Worm (Caenorhabditis elegans) whole organism, early embryonic: ENCODE data around the gene R09A8.5.

Experiments
- B0310.2 ChIP-seq: sonication (generic microtip); optimal IDR thresholded peaks from 2 replicates; lab custom pipeline; 2016; ENCODE audit warnings: mild to moderate bottlenecking, missing genetic modification characterization, missing compliant biosample characterization
- F13C5.2 ChIP-seq: sonication (generic microtip); optimal IDR thresholded peaks from 2 replicates; lab custom pipeline; 2017; ENCODE audit warnings: mild to moderate bottlenecking, missing genetic modification characterization, inconsistent platforms, missing compliant biosample characterization
- aly-1 ChIP-seq: sonication (generic microtip); optimal IDR thresholded peaks from 2 replicates; lab custom pipeline; 2016; ENCODE audit warnings: missing genetic modification characterization, missing compliant biosample characterization
- ama-1 ChIP-seq: fragments of 150-350 bp; optimal IDR thresholded peaks from 2 replicates; lab custom pipeline; 2014
- ceh-13 ChIP-seq: fragments of 200-800 bp; sonication (Bioruptor generic); optimal IDR thresholded peaks from 2 replicates; lab custom pipeline; 2018; ENCODE audit warnings: mild to moderate bottlenecking, missing genetic modification characterization, missing compliant biosample characterization
- ceh-36 ChIP-seq: sonication (generic microtip); optimal IDR thresholded peaks from 2 replicates; lab custom pipeline; 2016; ENCODE audit warnings: missing genetic modification characterization, inconsistent platforms, missing compliant biosample characterization
- ets-7 ChIP-seq: sonication (generic microtip); optimal IDR thresholded peaks from 2 replicates; lab custom pipeline; 2016; ENCODE audit warnings: missing genotype, missing genetic modification characterization, missing compliant biosample characterization
- flt-1 ChIP-seq: fragments of 200-800 bp; sonication (Bioruptor generic); IDR thresholded peaks from 2 replicates; pipeline ENCODE4 v1.3.6; 2022; ENCODE audit warnings: missing genetic modification characterization, missing compliant biosample characterization
- hmbx-1 ChIP-seq: sonication (generic microtip); optimal IDR thresholded peaks from 2 replicates; lab custom pipeline; 2016; ENCODE audit warnings: mild to moderate bottlenecking, missing genetic modification characterization, missing compliant biosample characterization
- hmg-4 ChIP-seq: fragments of 200-800 bp; sonication (Bioruptor generic); optimal IDR thresholded peaks from 2 replicates; lab custom pipeline; 2018; ENCODE audit warnings: mild to moderate bottlenecking, missing genetic modification characterization, missing compliant biosample characterization
- hnd-1 ChIP-seq: sonication (generic microtip); optimal IDR thresholded peaks from 2 replicates; lab custom pipeline; 2016; ENCODE audit warnings: missing genetic modification characterization, missing compliant biosample characterization
- pes-1 ChIP-seq: fragments of 200-800 bp; sonication (Bioruptor generic); IDR thresholded peaks from 2 replicates; pipeline ENCODE4 v1.3.6; 2022; ENCODE audit warnings: missing genetic modification reagents, missing genetic modification characterization, missing compliant biosample characterization
- scrt-1 ChIP-seq: fragments of 200-800 bp; sonication (Bioruptor generic); IDR thresholded peaks from 2 replicates; pipeline ENCODE4 v1.3.6; 2022; ENCODE audit warnings: missing genetic modification characterization, missing compliant biosample characterization
- sea-1 ChIP-seq: fragments of 200-800 bp; sonication (Bioruptor generic); conservative IDR thresholded peaks from 2 replicates; pipeline ENCODE4 v1.3.6; 2022; ENCODE audit warnings: missing genetic modification characterization, missing compliant biosample characterization
- tbx-11 ChIP-seq: fragments of 200-800 bp; sonication (Bioruptor generic); IDR thresholded peaks from 2 replicates; pipeline ENCODE4 v1.3.6; 2022; ENCODE audit warnings: missing genetic modification characterization, missing compliant biosample characterization
- tbx-37 ChIP-seq: fragments of 200-800 bp; sonication (Bioruptor generic); conservative IDR thresholded peaks from 2 replicates; pipeline ENCODE4 v1.3.6; 2022; ENCODE audit warnings: missing genetic modification reagents, missing genetic modification characterization, missing compliant biosample characterization
- tra-4 ChIP-seq: sonication (generic microtip); optimal IDR thresholded peaks from 2 replicates; lab custom pipeline; 2017; ENCODE audit warnings: missing genetic modification characterization, missing compliant biosample characterization

The R09A8.5 gene

DNA sequence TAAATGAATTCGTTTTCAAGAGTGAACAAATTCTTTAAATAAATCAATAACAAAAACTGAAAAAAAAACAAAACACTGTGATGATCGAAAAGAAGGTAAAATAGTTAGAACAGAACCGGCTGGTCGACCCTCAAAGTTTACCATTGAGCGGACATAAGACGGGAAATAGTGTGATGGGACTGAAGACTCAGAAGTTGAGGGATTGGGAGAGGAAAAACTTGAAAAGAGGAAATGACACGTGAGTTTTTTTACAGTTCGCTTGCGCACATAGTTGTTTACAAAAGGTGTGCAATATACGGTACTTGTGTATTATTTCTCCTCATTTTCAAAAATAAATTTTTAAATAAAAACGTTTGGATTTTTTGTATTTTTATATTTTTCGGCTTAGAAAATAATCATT, 2.6 kb upstream of the R09A8.5 start:
- TF ChIP-seq sea-1 (no peak), F13C5.2 (tag; lab: Kevin White, UChicago) (no peak), scrt-1 (GFP tag; lab: Robert Waterston, UW) (no peak), ama-1 (no peak), tbx-11 (GFP tag; lab: Robert Waterston, UW) (no peak), hmbx-1 (tag; lab: Kevin White, UChicago) (no peak), hnd-1 (tag; lab: Kevin White, UChicago) (no peak), ceh-13 (GFP tag; lab: Kevin White, UChicago) (no peak), flt-1 (GFP tag; lab: Robert Waterston, UW) (no peak), ets-7 (no peak), hmg-4 (GFP tag; lab: Kevin White, UChicago) (no peak), ceh-36 (tag; lab: Kevin White, UChicago) (no peak), pes-1 (GFP tag; lab: Robert Waterston, UW) (no peak), aly-1 (tag; lab: Kevin White, UChicago) (no peak), tbx-37 (no peak), tra-4 (no peak)

DNA sequence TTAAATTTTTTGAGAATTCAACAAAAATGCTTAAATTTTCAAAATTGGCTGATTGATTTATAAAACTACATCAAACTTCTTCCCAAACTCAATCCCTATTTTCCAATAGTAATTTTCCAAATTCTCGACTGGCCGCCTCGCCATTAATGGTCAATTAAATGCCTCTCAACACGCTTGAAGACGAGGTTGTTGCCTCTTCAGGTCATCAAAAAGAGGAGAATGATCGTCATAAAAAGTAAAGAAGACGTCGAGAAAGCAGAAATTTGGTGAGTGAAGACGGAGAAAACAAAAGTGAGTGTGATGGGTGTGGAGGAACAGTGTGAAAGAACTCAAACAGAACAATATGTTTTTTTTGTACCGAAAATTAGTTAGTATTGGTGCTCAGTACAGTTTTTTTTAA, 602 bp upstream of the R09A8.5 start:
- no peak for TF ChIP-seq F13C5.2 (tag; lab: Kevin White, UChicago)
- TF ChIP-seq tbx-37: no peak
- TF ChIP-seq scrt-1 (GFP tag; lab: Robert Waterston, UW): no peak
- no peak for TF ChIP-seq aly-1 (tag; lab: Kevin White, UChicago)

DNA sequence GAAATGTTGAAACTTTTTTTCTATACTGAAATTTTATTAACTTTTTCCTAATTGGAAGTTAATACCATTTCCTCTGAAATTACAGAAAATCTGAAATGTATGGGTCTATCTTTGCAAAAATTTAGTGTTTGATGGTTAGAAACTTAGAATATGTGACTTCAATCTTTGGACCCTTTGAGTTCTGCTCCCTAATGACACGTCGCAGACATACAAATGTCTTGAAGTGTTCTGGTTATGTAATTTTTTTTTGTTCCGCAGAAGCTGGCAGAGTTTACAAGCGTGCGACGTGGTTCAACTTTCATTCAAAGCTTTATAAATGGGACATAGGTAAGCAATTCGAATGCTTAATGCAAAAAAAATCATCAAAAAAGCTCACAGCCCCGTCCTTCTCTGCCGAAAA, 2.4 kb downstream of the R09A8.5 start:
- TF ChIP-seq tbx-37: no peak
- TF ChIP-seq tbx-11 (GFP tag; lab: Robert Waterston, UW): no peak
- TF ChIP-seq scrt-1 (GFP tag; lab: Robert Waterston, UW): no peak
- TF ChIP-seq tra-4: no peak

DNA sequence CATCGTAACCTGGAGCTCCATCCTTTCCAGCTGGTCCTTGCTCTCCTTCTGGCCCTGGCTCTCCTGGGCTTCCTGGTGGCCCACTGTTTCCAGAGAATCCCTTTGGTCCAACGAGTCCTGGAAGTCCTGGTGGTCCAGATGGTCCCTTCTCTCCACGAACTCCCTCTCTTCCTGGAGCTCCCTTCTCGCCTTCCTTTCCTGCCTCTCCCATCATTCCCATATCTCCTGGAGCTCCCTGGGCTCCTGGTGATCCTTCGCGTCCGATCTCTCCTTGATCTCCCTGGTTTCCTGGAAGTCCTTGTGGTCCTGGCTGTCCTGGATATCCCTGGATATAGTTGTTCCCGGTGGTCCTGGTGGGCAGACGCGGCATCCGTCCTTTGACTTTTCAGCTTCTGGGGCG, 4.1 kb downstream of the R09A8.5 start:
- TF ChIP-seq B0310.2 (no peak), pes-1 (GFP tag; lab: Robert Waterston, UW) (no peak), flt-1 (GFP tag; lab: Robert Waterston, UW) (no peak), tbx-37 (no peak), ets-7 (no peak), hmbx-1 (tag; lab: Kevin White, UChicago) (no peak), ceh-36 (tag; lab: Kevin White, UChicago) (no peak), F13C5.2 (tag; lab: Kevin White, UChicago) (no peak)

DNA sequence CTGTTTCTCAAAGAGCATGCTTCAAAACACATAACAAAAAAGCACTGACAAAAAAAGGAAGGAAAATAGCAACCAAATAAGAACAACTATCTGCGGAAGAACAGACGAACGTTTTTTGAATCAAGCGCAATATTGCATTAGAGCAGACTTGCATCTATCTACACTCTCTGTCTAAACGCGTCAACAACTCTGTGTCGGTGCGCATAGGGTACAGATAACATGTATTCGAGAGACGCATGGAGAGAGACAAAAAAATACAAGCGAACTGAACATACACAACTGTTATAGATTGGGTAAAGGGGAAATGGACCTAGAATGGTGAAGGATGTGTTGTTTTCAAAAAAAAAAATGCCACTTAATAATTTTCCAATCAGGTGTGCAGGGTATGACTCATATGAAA, 5.3 kb downstream of the R09A8.5 start:
- TF ChIP-seq ceh-13 (GFP tag; lab: Kevin White, UChicago) (no peak), hmg-4 (GFP tag; lab: Kevin White, UChicago) (no peak), hnd-1 (tag; lab: Kevin White, UChicago) (no peak)

DNA sequence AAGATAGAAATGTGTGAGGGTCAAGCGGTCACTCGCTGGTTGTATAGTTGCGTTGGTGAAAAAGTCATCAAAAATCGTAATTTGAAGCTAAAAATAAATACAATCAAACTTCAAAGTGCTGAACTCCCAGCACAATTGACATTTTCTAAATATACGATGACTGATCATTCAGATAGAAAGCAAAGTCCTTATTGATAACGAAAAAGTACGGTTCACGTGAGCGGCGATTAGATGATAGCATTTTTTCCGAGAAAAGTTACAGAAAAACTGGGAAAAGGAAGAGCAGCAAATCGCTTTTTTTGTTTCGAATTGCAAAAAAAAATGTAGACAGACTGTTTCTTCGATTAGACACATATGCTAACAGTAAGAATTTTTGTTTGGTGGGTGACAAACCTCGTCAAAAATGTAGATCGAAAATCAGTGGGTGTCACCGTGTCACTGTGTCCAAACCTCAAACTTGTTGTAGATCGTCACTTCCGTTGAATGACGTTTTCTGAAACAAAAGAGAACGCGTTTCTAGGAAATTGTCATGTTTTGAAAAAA, 6.4 kb downstream of the R09A8.5 start, which contains the start of gene ivns-1:
TSS of gene ivns-1 (minus strand) at position 493 of the 543 bp plus-strand sequence.
- no peak for TF ChIP-seq hmbx-1 (tag; lab: Kevin White, UChicago)
- TF ChIP-seq tbx-11 (GFP tag; lab: Robert Waterston, UW): no peak
- TF ChIP-seq tbx-37: no peak
- TF ChIP-seq F13C5.2 (tag; lab: Kevin White, UChicago): no peak
- no peak for TF ChIP-seq ama-1
- no peak for TF ChIP-seq aly-1 (tag; lab: Kevin White, UChicago)
- no peak for TF ChIP-seq flt-1 (GFP tag; lab: Robert Waterston, UW)
- no peak for TF ChIP-seq B0310.2
- no peak for TF ChIP-seq pes-1 (GFP tag; lab: Robert Waterston, UW)
- TF ChIP-seq sea-1: no peak
- no peak for TF ChIP-seq ceh-36 (tag; lab: Kevin White, UChicago)
- no peak for TF ChIP-seq tra-4
- TF ChIP-seq ceh-13 (GFP tag; lab: Kevin White, UChicago): no peak

DNA sequence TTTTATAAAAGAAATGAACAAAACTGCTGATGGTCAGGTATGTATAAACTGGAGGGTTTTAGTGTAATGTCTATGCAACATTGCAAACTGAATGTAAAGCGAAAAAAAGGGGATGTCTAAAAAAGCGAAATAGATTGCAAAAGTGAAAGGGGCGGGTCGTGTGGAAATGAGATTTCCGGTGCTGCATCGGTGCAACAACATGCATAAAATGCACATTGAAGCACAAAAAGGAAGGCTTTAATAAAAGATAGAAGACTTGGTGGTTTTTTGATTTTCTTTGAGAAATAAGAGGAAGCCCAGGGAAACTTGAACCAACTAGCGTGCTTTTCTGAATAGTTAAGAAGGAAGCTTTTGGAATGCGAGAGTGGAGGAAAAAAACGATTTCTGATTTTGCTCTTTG, 7.7 kb downstream of the R09A8.5 start:
- TF ChIP-seq sea-1 (no peak), tbx-11 (GFP tag; lab: Robert Waterston, UW) (no peak), flt-1 (GFP tag; lab: Robert Waterston, UW) (no peak), ceh-36 (tag; lab: Kevin White, UChicago) (no peak), hnd-1 (tag; lab: Kevin White, UChicago) (no peak), B0310.2 (no peak), aly-1 (tag; lab: Kevin White, UChicago) (no peak), pes-1 (GFP tag; lab: Robert Waterston, UW) (no peak), ets-7 (no peak), ama-1 (no peak)

DNA sequence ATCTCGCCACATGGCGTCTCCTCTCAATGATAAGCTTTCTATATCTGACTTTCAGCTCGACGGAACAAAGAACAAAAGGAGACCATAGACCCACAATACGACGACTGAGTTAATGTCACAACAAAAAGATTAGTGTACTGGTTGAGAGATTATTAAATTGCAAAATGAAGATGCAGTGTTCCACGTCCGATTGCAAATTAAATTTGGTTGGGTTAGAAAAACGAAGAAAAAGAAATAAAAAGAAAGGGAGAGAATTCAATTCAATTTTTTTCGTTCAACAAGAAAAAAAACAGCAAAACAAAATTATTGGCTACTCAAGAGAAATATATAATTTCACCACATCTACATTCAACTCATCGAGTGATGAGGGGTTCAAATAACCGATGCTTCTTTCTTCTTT, 8.9 kb downstream of the R09A8.5 start:
- no peak for TF ChIP-seq hnd-1 (tag; lab: Kevin White, UChicago)

DNA sequence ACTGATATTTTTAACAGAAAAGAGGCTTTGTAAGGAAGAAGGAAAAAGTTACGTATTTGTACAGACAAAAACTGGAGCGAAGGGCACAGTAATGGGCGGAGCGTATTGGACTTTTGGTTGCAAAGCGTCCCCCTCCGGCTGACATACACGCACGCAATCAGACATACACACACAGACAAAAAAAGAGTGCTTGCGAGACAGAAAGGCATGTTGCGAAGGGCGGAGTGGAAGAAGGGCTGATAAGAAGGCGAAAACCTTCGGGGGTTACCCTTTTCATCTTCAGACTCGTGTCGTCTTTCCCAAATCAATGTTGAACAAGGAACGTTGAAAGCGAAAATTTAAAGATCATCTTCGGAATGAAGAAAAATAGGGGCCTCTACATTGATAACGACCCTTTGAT, 9.8 kb downstream of the R09A8.5 start:
- TF ChIP-seq ets-7 (no peak), pes-1 (GFP tag; lab: Robert Waterston, UW) (no peak), ama-1 (no peak), ceh-36 (tag; lab: Kevin White, UChicago) (no peak), hnd-1 (tag; lab: Kevin White, UChicago) (no peak), hmbx-1 (tag; lab: Kevin White, UChicago) (no peak), aly-1 (tag; lab: Kevin White, UChicago) (no peak), tra-4 (no peak), B0310.2 (no peak), sea-1 (no peak)
